Worm (Caenorhabditis elegans): Measurements from ENCODE around the gene srlf-26.

ce11 chrIV:13649126-13649525 is 29.6 kb upstream of the srlf-26 start, which contains the start of gene C08F11.10:
- TF ChIP-seq pha-4 (tag; optimal IDR thresholded peaks at IDR 0.05) (no peak), lir-1 (GFP tag; conservative IDR thresholded peaks at IDR 0.05) (no peak), hsf-1 (GFP tag; IDR thresholded peaks at IDR 0.05) (no peak), him-1 (tag; optimal IDR thresholded peaks at IDR 0.05) (no peak), B0035.1 (tag; optimal IDR thresholded peaks at IDR 0.05) (no peak), dpl-1 (GFP tag; optimal IDR thresholded peaks at IDR 0.05) (no peak), somi-1 (GFP tag; optimal IDR thresholded peaks at IDR 0.05) (no peak), xnd-1 (tag; optimal IDR thresholded peaks at IDR 0.05) (no peak), fkh-3 (tag; optimal IDR thresholded peaks at IDR 0.05) (no peak), nfya-1 (tag; optimal IDR thresholded peaks at IDR 0.05; ENCODE audit: borderline replicate concordance, insufficient read depth) (no peak), K12H6.12 (tag; optimal IDR thresholded peaks at IDR 0.05) (no peak), ekl-4 (GFP tag; IDR thresholded peaks at IDR 0.05) (no peak), Y79H2A.3 (GFP tag; conservative IDR thresholded peaks at IDR 0.05) (no peak)
